Worm (Caenorhabditis elegans) whole organism, early embryonic: ENCODE data around the gene T15B7.1.

Source experiments
- B0310.2 ChIP-seq: sonication (generic microtip); optimal IDR thresholded peaks from 2 replicates; lab custom pipeline; 2016; ENCODE audit warnings: mild to moderate bottlenecking, missing genetic modification characterization, missing compliant biosample characterization
- F13C5.2 ChIP-seq: sonication (generic microtip); optimal IDR thresholded peaks from 2 replicates; lab custom pipeline; 2017; ENCODE audit warnings: mild to moderate bottlenecking, missing genetic modification characterization, inconsistent platforms, missing compliant biosample characterization
- aly-1 ChIP-seq: sonication (generic microtip); optimal IDR thresholded peaks from 2 replicates; lab custom pipeline; 2016; ENCODE audit warnings: missing genetic modification characterization, missing compliant biosample characterization
- ama-1 ChIP-seq: fragments of 150-350 bp; optimal IDR thresholded peaks from 2 replicates; lab custom pipeline; 2014
- ceh-13 ChIP-seq: fragments of 200-800 bp; sonication (Bioruptor generic); optimal IDR thresholded peaks from 2 replicates; lab custom pipeline; 2018; ENCODE audit warnings: mild to moderate bottlenecking, missing genetic modification characterization, missing compliant biosample characterization
- ceh-36 ChIP-seq: sonication (generic microtip); optimal IDR thresholded peaks from 2 replicates; lab custom pipeline; 2016; ENCODE audit warnings: missing genetic modification characterization, inconsistent platforms, missing compliant biosample characterization
- ets-7 ChIP-seq: sonication (generic microtip); optimal IDR thresholded peaks from 2 replicates; lab custom pipeline; 2016; ENCODE audit warnings: missing genotype, missing genetic modification characterization, missing compliant biosample characterization
- flt-1 ChIP-seq: fragments of 200-800 bp; sonication (Bioruptor generic); IDR thresholded peaks from 2 replicates; pipeline ENCODE4 v1.3.6; 2022; ENCODE audit warnings: missing genetic modification characterization, missing compliant biosample characterization
- hmbx-1 ChIP-seq: sonication (generic microtip); optimal IDR thresholded peaks from 2 replicates; lab custom pipeline; 2016; ENCODE audit warnings: mild to moderate bottlenecking, missing genetic modification characterization, missing compliant biosample characterization
- hmg-4 ChIP-seq: fragments of 200-800 bp; sonication (Bioruptor generic); optimal IDR thresholded peaks from 2 replicates; lab custom pipeline; 2018; ENCODE audit warnings: mild to moderate bottlenecking, missing genetic modification characterization, missing compliant biosample characterization
- hnd-1 ChIP-seq: sonication (generic microtip); optimal IDR thresholded peaks from 2 replicates; lab custom pipeline; 2016; ENCODE audit warnings: missing genetic modification characterization, missing compliant biosample characterization
- pes-1 ChIP-seq: fragments of 200-800 bp; sonication (Bioruptor generic); IDR thresholded peaks from 2 replicates; pipeline ENCODE4 v1.3.6; 2022; ENCODE audit warnings: missing genetic modification reagents, missing genetic modification characterization, missing compliant biosample characterization
- scrt-1 ChIP-seq: fragments of 200-800 bp; sonication (Bioruptor generic); IDR thresholded peaks from 2 replicates; pipeline ENCODE4 v1.3.6; 2022; ENCODE audit warnings: missing genetic modification characterization, missing compliant biosample characterization
- sea-1 ChIP-seq: fragments of 200-800 bp; sonication (Bioruptor generic); conservative IDR thresholded peaks from 2 replicates; pipeline ENCODE4 v1.3.6; 2022; ENCODE audit warnings: missing genetic modification characterization, missing compliant biosample characterization
- tbx-11 ChIP-seq: fragments of 200-800 bp; sonication (Bioruptor generic); IDR thresholded peaks from 2 replicates; pipeline ENCODE4 v1.3.6; 2022; ENCODE audit warnings: missing genetic modification characterization, missing compliant biosample characterization
- tbx-37 ChIP-seq: fragments of 200-800 bp; sonication (Bioruptor generic); conservative IDR thresholded peaks from 2 replicates; pipeline ENCODE4 v1.3.6; 2022; ENCODE audit warnings: missing genetic modification reagents, missing genetic modification characterization, missing compliant biosample characterization
- tra-4 ChIP-seq: sonication (generic microtip); optimal IDR thresholded peaks from 2 replicates; lab custom pipeline; 2017; ENCODE audit warnings: missing genetic modification characterization, missing compliant biosample characterization

Gene T15B7.1

DNA sequence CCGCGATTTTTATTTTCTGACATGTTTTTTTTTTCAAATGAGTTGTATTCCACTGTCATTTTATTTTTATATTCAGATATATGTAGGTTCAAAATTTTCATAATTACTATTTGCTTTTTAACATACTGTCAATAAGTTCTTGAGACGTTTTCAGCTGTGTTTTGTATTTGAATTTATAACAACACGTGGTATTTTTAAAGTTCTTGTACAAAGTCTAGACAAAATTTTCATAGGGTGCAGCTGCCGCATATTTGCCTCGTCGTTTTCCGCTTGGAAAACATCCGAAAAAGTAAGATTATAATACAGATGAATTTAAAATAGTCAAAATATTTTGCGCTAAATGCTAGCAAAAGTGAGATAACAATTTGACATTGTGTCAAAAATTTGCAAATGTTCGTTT lies 13.8 kb upstream of the T15B7.1 start, which contains the start of gene dmsr-15:
Gene dmsr-15, minus strand, starts transcription at position 101 of the 400 bp plus-strand sequence.
- TF ChIP-seq flt-1 (GFP tag; lab: Robert Waterston, UW) (no peak), B0310.2 (tag; lab: Kevin White, UChicago) (no peak), ets-7 (tag; lab: Kevin White, UChicago) (no peak), ceh-36 (no peak)

- TF ChIP-seq hnd-1 (tag; lab: Kevin White, UChicago) (no peak), ceh-36 (no peak), F13C5.2 (no peak), flt-1 (GFP tag; lab: Robert Waterston, UW) (no peak), ceh-13 (GFP tag; lab: Kevin White, UChicago) (no peak), tbx-37 (GFP tag; lab: Robert Waterston, UW) (no peak), scrt-1 (GFP tag; lab: Robert Waterston, UW) (no peak), sea-1 (no peak), ets-7 (tag; lab: Kevin White, UChicago) (no peak), hmbx-1 (tag; lab: Kevin White, UChicago) (no peak), tbx-11 (no peak), tra-4 (tag; lab: Kevin White, UChicago) (no peak), aly-1 (tag; lab: Kevin White, UChicago) (no peak), hmg-4 (GFP tag; lab: Kevin White, UChicago) (no peak)
Measured at ce11 chrV:6829404-6829803, 13.1 kb upstream of the T15B7.1 start, which contains the start of gene col-141. col-141 (plus strand) TSS chrV:6829704.

ce11 chrV:6830075-6830474 lies 12.5 kb upstream of the T15B7.1 start:
- TF ChIP-seq hmbx-1 (tag; lab: Kevin White, UChicago), result no peak

DNA sequence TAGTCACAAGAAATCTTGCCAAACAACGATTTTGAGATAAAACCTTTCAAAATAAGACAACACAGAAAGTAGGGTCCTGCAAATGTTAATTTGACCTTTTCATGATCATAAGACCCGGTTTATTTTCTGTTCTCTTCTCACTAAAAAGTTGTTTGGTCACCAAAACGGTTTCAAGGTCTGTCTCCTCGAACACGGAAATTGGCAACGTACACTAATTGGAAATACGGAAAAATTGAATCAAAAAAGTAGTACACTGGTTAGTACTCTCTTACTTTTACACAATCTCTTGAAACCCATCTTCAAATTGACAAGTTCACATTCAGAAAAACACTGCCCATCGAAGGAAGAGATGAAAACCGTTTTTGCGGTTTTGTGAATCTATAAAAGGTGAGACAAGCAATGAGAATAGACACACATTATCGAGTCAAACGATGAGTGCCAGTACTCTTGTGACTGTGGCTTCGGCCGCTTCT lies 11.7 kb upstream of the T15B7.1 start, which contains the start of gene col-142:
Gene col-142, plus strand, starts transcription at position 423 of the 473 bp plus-strand sequence.
- TF ChIP-seq B0310.2 (tag; lab: Kevin White, UChicago) (no peak), sea-1 (no peak), aly-1 (tag; lab: Kevin White, UChicago) (no peak), hmbx-1 (tag; lab: Kevin White, UChicago) (no peak), ceh-36 (no peak), tbx-11 (no peak)

- TF ChIP-seq aly-1 (tag; lab: Kevin White, UChicago) (no peak), sea-1 (0 out of 2 replicates have a peak, but pooled peaks have one; percentile 7)
Measured at ce11 chrV:6831539-6831938, 11.0 kb upstream of the T15B7.1 start.

ce11 chrV:6835242-6835641 lies 7.3 kb upstream of the T15B7.1 start, which contains the start of the genes T15B7.14 and col-143:
T15B7.14 (minus strand) TSS chrV:6835342.
col-143 (plus strand) TSS chrV:6835635.
- TF ChIP-seq scrt-1 (GFP tag; lab: Robert Waterston, UW) (no peak), tra-4 (tag; lab: Kevin White, UChicago) (no peak), flt-1 (GFP tag; lab: Robert Waterston, UW) (no peak), aly-1 (tag; lab: Kevin White, UChicago) (no peak), ceh-13 (GFP tag; lab: Kevin White, UChicago) (no peak), pes-1 (GFP tag; lab: Robert Waterston, UW) (no peak), tbx-11 (no peak), B0310.2 (tag; lab: Kevin White, UChicago) (no peak)

- TF ChIP-seq ets-7 (tag; lab: Kevin White, UChicago) (no peak), tra-4 (tag; lab: Kevin White, UChicago) (no peak), tbx-37 (GFP tag; lab: Robert Waterston, UW) (no peak), scrt-1 (GFP tag; lab: Robert Waterston, UW) (no peak), hnd-1 (tag; lab: Kevin White, UChicago) (no peak), ceh-13 (GFP tag; lab: Kevin White, UChicago) (no peak), hmg-4 (GFP tag; lab: Kevin White, UChicago) (no peak), flt-1 (GFP tag; lab: Robert Waterston, UW) (no peak), ama-1 (lab: Kevin White, UChicago) (no peak), sea-1 (no peak), ceh-36 (no peak)
Measured at ce11 chrV:6836036-6836435, 6.5 kb upstream of the T15B7.1 start.

DNA sequence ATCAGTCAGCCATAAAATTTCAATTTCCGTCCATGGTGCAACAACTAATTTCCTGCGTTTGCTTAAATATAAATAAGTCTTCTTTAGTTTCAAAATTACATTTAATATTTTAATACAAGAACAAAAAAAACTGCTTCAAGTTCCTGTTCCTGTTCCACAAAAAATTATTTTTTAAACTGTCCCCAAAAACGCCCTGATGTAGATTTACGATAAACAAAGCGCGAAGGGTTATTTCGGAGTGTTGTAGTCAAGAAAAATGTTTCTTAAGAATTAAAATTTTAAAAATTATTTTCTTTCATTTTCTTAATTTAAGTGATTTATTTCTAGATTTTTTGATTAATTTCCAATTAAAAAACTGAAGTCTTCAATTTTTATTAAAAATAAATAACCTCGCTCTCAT lies 3.9 kb upstream of the T15B7.1 start, which contains the start of gene T15B7.15:
Gene T15B7.15, minus strand, starts transcription at position 67 of the 400 bp plus-strand sequence.
- TF ChIP-seq pes-1 (GFP tag; lab: Robert Waterston, UW), result no peak

- TF ChIP-seq hmg-4 (GFP tag; lab: Kevin White, UChicago), result no peak
- no peak for TF ChIP-seq F13C5.2
- no peak for TF ChIP-seq pes-1 (GFP tag; lab: Robert Waterston, UW)
- TF ChIP-seq ceh-36, result no peak
- no peak for TF ChIP-seq tra-4 (tag; lab: Kevin White, UChicago)
- TF ChIP-seq flt-1 (GFP tag; lab: Robert Waterston, UW), result no peak
Measured at ce11 chrV:6839008-6839407, 3.5 kb upstream of the T15B7.1 start, which contains the start of gene hpo-8. hpo-8 (plus strand) TSS chrV:6839289.
